Fruit fly (Drosophila melanogaster) whole organism, embryonic: ENCODE data around the gene CG3117.

Experiments
- CG12744 ChIP-seq: fragments of 200-800 bp; sonication (Bioruptor generic); optimal IDR thresholded peaks from 2 replicates; lab custom pipeline; 2016; ENCODE audit warnings: missing biosample characterization, missing genetic modification characterization
- CG13775 ChIP-seq: fragments of 200-800 bp; sonication (Bioruptor generic); optimal IDR thresholded peaks from 3 replicates; lab custom pipeline; 2017; ENCODE audit warnings: missing biosample characterization, mild to moderate bottlenecking, missing genetic modification characterization
- CG15011 ChIP-seq: fragments of 200-800 bp; sonication (Bioruptor generic); optimal IDR thresholded peaks from 3 replicates; lab custom pipeline; 2018; ENCODE audit warnings: missing biosample characterization, mild to moderate bottlenecking, missing genetic modification characterization
- CG15073 ChIP-seq: fragments of 200-800 bp; sonication (Bioruptor generic); optimal IDR thresholded peaks from 2 replicates; lab custom pipeline; 2016; ENCODE audit warnings: missing biosample characterization, missing genetic modification characterization
- CG17385 ChIP-seq: fragments of 200-800 bp; sonication (Bioruptor generic); optimal IDR thresholded peaks from 3 replicates; lab custom pipeline; 2018; ENCODE audit warnings: missing biosample characterization, mild to moderate bottlenecking, missing genetic modification characterization
- CG17802 ChIP-seq: fragments of 200-800 bp; sonication (Bioruptor generic); optimal IDR thresholded peaks from 2 replicates; lab custom pipeline; 2018; ENCODE audit warnings: missing biosample characterization, mild to moderate bottlenecking, missing genetic modification characterization, moderate library complexity
- CG17912 ChIP-seq: fragments of 200-800 bp; sonication (Bioruptor generic); optimal IDR thresholded peaks from 2 replicates; lab custom pipeline; 2018; ENCODE audit warnings: missing biosample characterization, mild to moderate bottlenecking, missing genetic modification characterization
- CG18764 ChIP-seq: fragments of 200-800 bp; sonication (Bioruptor generic); optimal IDR thresholded peaks from 3 replicates; lab custom pipeline; 2016; ENCODE audit warnings: missing biosample characterization, missing genetic modification characterization
- CG2889 ChIP-seq: fragments of 200-800 bp; sonication (Bioruptor generic); IDR thresholded peaks from 3 replicates; pipeline ENCODE4 v1.3.6; 2022; ENCODE audit warnings: missing biosample characterization, missing genetic modification characterization
- CG34224 ChIP-seq: fragments of 200-800 bp; sonication (Bioruptor generic); IDR thresholded peaks from 3 replicates; pipeline ENCODE4 v1.3.6; 2022; ENCODE audit warnings: missing biosample characterization, missing genetic modification characterization; ENCODE audit not compliant: partially characterized antibody
- CG4617 ChIP-seq: fragments of 200-800 bp; sonication (Bioruptor generic); optimal IDR thresholded peaks from 3 replicates; lab custom pipeline; 2016; ENCODE audit warnings: missing biosample characterization, missing genetic modification characterization, borderline replicate concordance
- CG4730 ChIP-seq: fragments of 200-800 bp; sonication (Bioruptor generic); IDR thresholded peaks from 2 replicates; pipeline ENCODE4 v1.3.6; 2022; ENCODE audit warnings: missing biosample characterization, missing genetic modification characterization
- CG6683 ChIP-seq: fragments of 200-800 bp; sonication (Bioruptor generic); optimal IDR thresholded peaks from 2 replicates; lab custom pipeline; 2017; ENCODE audit warnings: missing biosample characterization, mild to moderate bottlenecking, missing genetic modification characterization, missing genetic modification reagents
- CG7372 ChIP-seq: fragments of 200-800 bp; sonication (Bioruptor generic); IDR thresholded peaks from 2 replicates; pipeline ENCODE4 v1.3.6; 2022; ENCODE audit warnings: missing biosample characterization, missing genetic modification characterization
- CG7745 ChIP-seq: fragments of 200-800 bp; sonication (Bioruptor generic); optimal IDR thresholded peaks from 2 replicates; lab custom pipeline; 2018; ENCODE audit warnings: missing biosample characterization, mild to moderate bottlenecking, missing genetic modification characterization, moderate library complexity
- CG7786 ChIP-seq: fragments of 200-800 bp; sonication (Bioruptor generic); optimal IDR thresholded peaks from 2 replicates; lab custom pipeline; 2016; ENCODE audit warnings: missing biosample characterization, missing genetic modification characterization
- CG8359 ChIP-seq: fragments of 200-800 bp; sonication (Bioruptor generic); optimal IDR thresholded peaks from 2 replicates; lab custom pipeline; 2017; ENCODE audit warnings: missing biosample characterization, mild to moderate bottlenecking, missing genetic modification characterization, borderline replicate concordance
- CG9932 ChIP-seq: fragments of 200-800 bp; sonication (Bioruptor generic); IDR thresholded peaks from 2 replicates; pipeline ENCODE4 v1.3.6; 2022; ENCODE audit warnings: missing biosample characterization, missing genetic modification characterization
- Deaf1 ChIP-seq: fragments of 200-800 bp; optimal IDR thresholded peaks from 3 replicates; lab custom pipeline; 2019; ENCODE audit warnings: missing biosample characterization, mild to moderate bottlenecking, missing genetic modification characterization, moderate library complexity
- Doc3 ChIP-seq: fragments of 200-800 bp; sonication (Bioruptor generic); IDR thresholded peaks from 3 replicates; pipeline ENCODE4 v1.3.6; 2022; ENCODE audit warnings: missing biosample characterization, missing genetic modification characterization; ENCODE audit not compliant: partially characterized antibody
- Dp ChIP-seq: fragments of 200-800 bp; sonication (Bioruptor generic); optimal IDR thresholded peaks from 2 replicates; lab custom pipeline; 2018; ENCODE audit warnings: missing biosample characterization, mild to moderate bottlenecking, missing genetic modification characterization, moderate library complexity
- Dref ChIP-seq: fragments of 200-800 bp; sonication (Bioruptor generic); IDR thresholded peaks from 2 replicates; pipeline ENCODE4 v1.3.6; 2022; ENCODE audit warnings: missing biosample characterization, missing genetic modification characterization
- HLH3B ChIP-seq: fragments of 200-800 bp; sonication (Bioruptor generic); IDR thresholded peaks from 2 replicates; pipeline ENCODE4 v1.3.6; 2022; ENCODE audit warnings: missing biosample characterization, missing genetic modification characterization
- Max ChIP-seq: fragments of 200-800 bp; sonication (Bioruptor generic); optimal IDR thresholded peaks from 2 replicates; lab custom pipeline; 2016; ENCODE audit warnings: missing biosample characterization, mild to moderate bottlenecking, missing genetic modification characterization
- Mes4 ChIP-seq: fragments of 200-800 bp; sonication (Bioruptor generic); optimal IDR thresholded peaks from 2 replicates; lab custom pipeline; 2016; ENCODE audit warnings: missing biosample characterization, missing genetic modification characterization
- Nf-YC ChIP-seq: fragments of 200-800 bp; optimal IDR thresholded peaks from 3 replicates; lab custom pipeline; 2019; ENCODE audit warnings: missing biosample characterization, mild to moderate bottlenecking, missing genetic modification characterization, moderate library complexity
- Side ChIP-seq: fragments of 200-800 bp; sonication (Bioruptor generic); optimal IDR thresholded peaks from 2 replicates; lab custom pipeline; 2016; ENCODE audit warnings: missing biosample characterization, missing genetic modification characterization
- Vsx1 ChIP-seq: fragments of 200-800 bp; sonication (Bioruptor generic); optimal IDR thresholded peaks from 2 replicates; lab custom pipeline; 2017; ENCODE audit warnings: missing biosample characterization, mild to moderate bottlenecking, missing genetic modification characterization, missing genetic modification reagents
- ab ChIP-seq: fragments of 200-800 bp; sonication (Bioruptor generic); optimal IDR thresholded peaks from 2 replicates; lab custom pipeline; 2016; ENCODE audit warnings: missing biosample characterization, missing genetic modification characterization
- aop ChIP-seq: fragments of 200-800 bp; sonication (Bioruptor generic); IDR thresholded peaks from 2 replicates; pipeline ENCODE4 v1.3.6; 2022; ENCODE audit warnings: missing biosample characterization, missing genetic modification characterization
- ase ChIP-seq: fragments of 200-800 bp; sonication (Bioruptor generic); IDR thresholded peaks from 3 replicates; pipeline ENCODE4 v1.3.6; 2022; ENCODE audit warnings: missing biosample characterization, missing genetic modification characterization
- az2 ChIP-seq: fragments of 200-800 bp; sonication (Bioruptor generic); optimal IDR thresholded peaks from 3 replicates; lab custom pipeline; 2016; ENCODE audit warnings: missing biosample characterization, missing genetic modification characterization
- btn ChIP-seq: fragments of 200-800 bp; sonication (Bioruptor generic); optimal IDR thresholded peaks from 2 replicates; lab custom pipeline; 2016; ENCODE audit warnings: missing biosample characterization, missing genetic modification characterization
- cad ChIP-seq: fragments of >200 bp; optimal IDR thresholded peaks from 2 replicates; lab custom pipeline; 2017; ENCODE audit warnings: missing biosample characterization, missing genetic modification characterization
- chn ChIP-seq: fragments of 200-800 bp; sonication (Bioruptor generic); optimal IDR thresholded peaks from 2 replicates; lab custom pipeline; 2016; ENCODE audit warnings: missing biosample characterization, missing genetic modification characterization
- dati ChIP-seq: fragments of 200-800 bp; sonication (Bioruptor generic); IDR thresholded peaks from 2 replicates; pipeline ENCODE4 v1.3.6; 2022; ENCODE audit warnings: missing biosample characterization, missing genetic modification characterization
- eve ChIP-seq, 2 experiments: fragments of >200 bp; optimal IDR thresholded peaks; 2 replicates each; lab custom pipeline; 2017; ENCODE audit warnings: missing biosample characterization in 2 of 2, missing genetic modification characterization in 2 of 2
- jing ChIP-seq: fragments of 200-800 bp; sonication (Bioruptor generic); optimal IDR thresholded peaks from 2 replicates; lab custom pipeline; 2018; ENCODE audit warnings: missing biosample characterization, mild to moderate bottlenecking, missing genetic modification characterization
- p53 ChIP-seq: fragments of 200-800 bp; sonication (Bioruptor generic); optimal IDR thresholded peaks from 2 replicates; lab custom pipeline; 2016; ENCODE audit warnings: missing biosample characterization, missing genetic modification characterization
- pan ChIP-seq, 4 experiments: fragments of >200 bp in 3 of 4; fragments of 200-800 bp in 1 of 4; sonication (Bioruptor generic) in 1 of 4; optimal IDR thresholded peaks in 3 of 4; IDR thresholded peaks in 1 of 4; 2 replicates each; pipeline versions ENCODE4 v1.3.6 to Lab custom; 2017 to 2022; ENCODE audit warnings: missing biosample characterization in 2 of 4, missing genetic modification characterization in 2 of 4, mixed read lengths in 1 of 4
- salm ChIP-seq: fragments of 200-800 bp; sonication (Bioruptor generic); optimal IDR thresholded peaks from 2 replicates; lab custom pipeline; 2018; ENCODE audit warnings: missing biosample characterization, mild to moderate bottlenecking, missing genetic modification characterization
- sim ChIP-seq: fragments of 200-800 bp; sonication (Bioruptor generic); IDR thresholded peaks from 2 replicates; pipeline ENCODE4 v1.3.6; 2022; ENCODE audit warnings: missing biosample characterization, missing genetic modification characterization
- sr ChIP-seq: fragments of 200-800 bp; sonication (Bioruptor generic); IDR thresholded peaks from 3 replicates; pipeline ENCODE4 v1.3.6; 2022; ENCODE audit warnings: missing biosample characterization, missing genetic modification characterization
- wdn ChIP-seq: fragments of 200-800 bp; sonication (Bioruptor generic); IDR thresholded peaks from 2 replicates; pipeline ENCODE4 v1.3.6; 2022; ENCODE audit warnings: missing biosample characterization, missing genetic modification characterization
- wek ChIP-seq: fragments of 200-800 bp; sonication (Bioruptor generic); optimal IDR thresholded peaks from 3 replicates; lab custom pipeline; 2018; ENCODE audit warnings: missing biosample characterization, mild to moderate bottlenecking, missing genetic modification characterization, moderate library complexity

The CG3117 gene

dm6 chr2L:2884683-2885502, 37.9 kb upstream of the CG3117 start (continued):
- no peak for TF ChIP-seq CG18764 (GFP tag; lab: Kevin White, UChicago)
- TF ChIP-seq CG17912 (GFP tag; lab: Kevin White, UChicago) = peak; percentile 39
- peak; percentile 13 for TF ChIP-seq chn (GFP tag; lab: Kevin White, UChicago)
- no peak for TF ChIP-seq CG4617
- no peak for TF ChIP-seq pan (optimal IDR thresholded peaks at IDR 0.05; lab: Kevin White, UChicago)
- peak in 1 of 2 experiments; percentile 59 for TF ChIP-seq pan (GFP tag; optimal IDR thresholded peaks at IDR 0.05 in 1 of 2, IDR thresholded peaks at IDR 0.05 in 1 of 2)
- TF ChIP-seq Doc3 (GFP tag; lab: Robert Waterston, UW) = no peak
- TF ChIP-seq Mes4 (GFP tag; lab: Kevin White, UChicago) = peak; percentile 45
- peak; percentile 68 for TF ChIP-seq Dp (GFP tag; lab: Kevin White, UChicago)
- TF ChIP-seq CG4730 (GFP tag; lab: Robert Waterston, UW) = 0 out of 2 replicates have a peak, but pooled peaks have one; percentile 21
- peak; percentile 3 for TF ChIP-seq wek (GFP tag; lab: Kevin White, UChicago)
- no peak for TF ChIP-seq Side (GFP tag; lab: Kevin White, UChicago)
- peak; percentile 67; the same call in 2 of the 3 replicates for TF ChIP-seq ase (GFP tag; lab: Robert Waterston, UW)
- no peak for TF ChIP-seq CG15011 (GFP tag; lab: Kevin White, UChicago)
- TF ChIP-seq Nf-YC (tag; lab: Kevin White, UChicago) = peak; percentile 33
- TF ChIP-seq wdn (GFP tag; lab: Robert Waterston, UW) = no peak
- no peak for TF ChIP-seq CG8359 (GFP tag; lab: Kevin White, UChicago)
- no peak for TF ChIP-seq CG13775
- peak; percentile 56 for TF ChIP-seq Dref
- no peak; the same call in 1 of the 2 replicates for TF ChIP-seq CG7372
- no peak for TF ChIP-seq ab (GFP tag; lab: Kevin White, UChicago)
- TF ChIP-seq Max = no peak
- TF ChIP-seq p53 (GFP tag; lab: Kevin White, UChicago) = no peak
- TF ChIP-seq CG34224 (GFP tag; lab: Robert Waterston, UW) = peak; percentile 51
- no peak for TF ChIP-seq btn (GFP tag; lab: Kevin White, UChicago)
- no peak for TF ChIP-seq CG12744 (GFP tag; lab: Kevin White, UChicago)
- no peak for TF ChIP-seq CG15073
- no peak for TF ChIP-seq Vsx1 (GFP tag; lab: Kevin White, UChicago)
- no peak for TF ChIP-seq salm (tag; lab: Kevin White, UChicago)
- no peak for TF ChIP-seq CG7745
- peak; percentile 42; the same call in 1 of the 2 replicates for TF ChIP-seq aop (GFP tag; lab: Robert Waterston, UW)
- TF ChIP-seq dati = no peak
- TF ChIP-seq sim = peak; percentile 39; the same call in 1 of the 2 replicates
- TF ChIP-seq CG2889 (GFP tag; lab: Robert Waterston, UW) = no peak
- no peak for TF ChIP-seq CG7786 (GFP tag; lab: Kevin White, UChicago)
- TF ChIP-seq CG17802 (tag; lab: Kevin White, UChicago) = peak; percentile 37
- TF ChIP-seq Deaf1 (tag; lab: Kevin White, UChicago) = peak; percentile 72
- peak; percentile 32 for TF ChIP-seq CG17385
- TF ChIP-seq sr (GFP tag; lab: Robert Waterston, UW) = peak; percentile 96
- no peak for TF ChIP-seq CG6683 (GFP tag; lab: Kevin White, UChicago)
- no peak for TF ChIP-seq cad (GFP tag; lab: Kevin White, UChicago)
- no peak for TF ChIP-seq jing (GFP tag; lab: Kevin White, UChicago)
- TF ChIP-seq HLH3B (GFP tag; lab: Robert Waterston, UW) = 0 out of 2 replicates have a peak, but pooled peaks have one; percentile 10
- TF ChIP-seq CG9932 = peak; percentile 81
- TF ChIP-seq az2 = no peak
- TF ChIP-seq eve (GFP tag; optimal IDR thresholded peaks at IDR 0.05; lab: Kevin White, UChicago) = no peak
